Fruit fly (Drosophila melanogaster): ENCODE data around the gene SmD1.

DNA sequence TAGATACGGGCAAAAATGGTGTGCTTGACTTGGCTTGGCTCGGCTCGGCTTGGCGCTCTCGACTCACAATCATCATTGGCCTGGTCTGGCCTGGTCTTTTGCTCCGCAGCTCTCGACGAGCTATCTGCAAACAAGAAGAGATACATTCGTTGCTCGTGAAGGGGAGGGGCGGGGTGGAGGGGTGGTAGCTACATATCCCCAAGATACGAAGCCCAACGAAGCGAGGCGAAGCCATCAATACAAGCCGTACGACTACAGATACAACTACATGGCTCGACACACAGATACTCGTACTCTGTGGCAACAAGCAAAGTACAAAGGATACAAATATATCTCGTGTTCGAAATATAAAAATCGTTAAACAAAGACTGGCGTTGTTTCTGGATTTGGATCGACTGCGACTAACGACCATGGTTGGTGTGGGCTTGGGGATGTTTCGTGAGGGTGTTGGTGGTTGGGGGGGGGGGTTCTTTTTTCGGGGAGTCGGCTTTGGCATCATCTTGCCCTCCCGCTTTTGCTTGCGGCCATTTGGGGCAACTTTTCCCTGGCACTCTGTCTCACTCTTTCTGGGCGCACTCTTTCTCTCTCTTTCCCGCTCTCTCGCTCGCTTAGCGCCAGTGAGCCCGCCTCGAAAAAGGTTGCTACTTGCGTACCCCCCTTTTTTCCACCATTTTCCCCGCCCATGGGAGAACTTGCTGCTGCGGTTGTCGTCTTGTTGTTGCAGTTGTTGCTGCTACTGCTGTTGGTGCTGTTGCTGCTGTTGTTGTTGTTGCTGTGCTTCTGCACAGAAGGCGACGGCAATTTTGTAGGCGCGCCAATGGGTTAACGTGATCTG is 43.9 kb downstream of the SmD1 start:
- TF ChIP-seq CG8632 (GFP tag; optimal IDR thresholded peaks at IDR 0.05) (no peak), CG6163 (GFP tag; IDR thresholded peaks at IDR 0.05) (0 out of 3 replicates have a peak, but pooled peaks have one; percentile 17), Sox102F (GFP tag; optimal IDR thresholded peaks at IDR 0.05) (no peak), CG7368 (GFP tag; optimal IDR thresholded peaks at IDR 0.05) (no peak), fkh (GFP tag; optimal IDR thresholded peaks at IDR 0.05) (peak; percentile 12), CG6854 (GFP tag; optimal IDR thresholded peaks at IDR 0.05) (no peak), Eip93F (GFP tag; optimal IDR thresholded peaks at IDR 0.05) (no peak)

Data from whole organism, prepupa.